Worm (Caenorhabditis elegans) whole organism, L3 larva: ENCODE measurements around the gene acr-3.
A peak's percentile ranks its signal among the peaks of the same experiment; 100 is the strongest.

Source experiments
- lsy-12 ChIP-seq: sonication (generic microtip); optimal IDR thresholded peaks from 2 replicates; lab custom pipeline; 2016; ENCODE audit warnings: mild to moderate bottlenecking, missing genetic modification characterization, missing compliant biosample characterization
- nhr-43 ChIP-seq: sonication (generic microtip); optimal IDR thresholded peaks from 2 replicates; lab custom pipeline; 2016; ENCODE audit warnings: mild to moderate bottlenecking, missing genetic modification characterization, missing compliant biosample characterization; ENCODE audit not compliant: poor library complexity, severe bottlenecking

- peak; percentile 89 for TF ChIP-seq lsy-12 (tag; lab: Kevin White, UChicago)
- TF ChIP-seq nhr-43 (tag; lab: Kevin White, UChicago) = peak; percentile 88
Observed at ce11 chrX:6743853-6744346, 34.6 kb downstream of the acr-3 start.
